Worm (Caenorhabditis elegans) whole organism, young adult: Measurements from ENCODE around the gene F14E5.2.

Source experiments
- ama-1 ChIP-seq, 3 experiments: fragments of 150-350 bp in 1 of 3; sonication (generic microtip) in 2 of 3; optimal IDR thresholded peaks; 2 replicates each; lab custom pipeline; 2014 to 2018; ENCODE audit warnings: missing biosample characterization in 2 of 3, missing genetic modification characterization in 2 of 3, missing genetic modification reagents in 2 of 3
- ceh-27 ChIP-seq: fragments of 200-800 bp; sonication (Bioruptor generic); optimal IDR thresholded peaks from 2 replicates; lab custom pipeline; 2018; ENCODE audit warnings: mild to moderate bottlenecking, missing genetic modification characterization, moderate library complexity, missing compliant biosample characterization
- die-1 ChIP-seq: sonication (generic microtip); optimal IDR thresholded peaks from 2 replicates; lab custom pipeline; 2016; ENCODE audit warnings: missing genotype, mild to moderate bottlenecking, missing genetic modification characterization, missing compliant biosample characterization
- hmg-20 ChIP-seq: fragments of 200-800 bp; sonication (Bioruptor generic); IDR thresholded peaks from 2 replicates; pipeline ENCODE4 v1.3.6; 2022; ENCODE audit warnings: missing genetic modification reagents, missing genetic modification characterization, missing compliant biosample characterization
- sdz-38 ChIP-seq: sonication (generic microtip); optimal IDR thresholded peaks from 2 replicates; lab custom pipeline; 2016; ENCODE audit warnings: missing genotype, missing genetic modification characterization, missing compliant biosample characterization
- snpc-3.4 ChIP-seq: sonication (generic microtip); optimal IDR thresholded peaks from 2 replicates; lab custom pipeline; 2017; ENCODE audit warnings: missing genetic modification characterization, mild to moderate bottlenecking, missing compliant biosample characterization, antibody characterized with exemption, moderate library complexity, missing genotype, missing genetic modification reagents
- snpc-4 ChIP-seq, 5 experiments: fragments of 150-350 bp in 1 of 5; sonication (generic microtip) in 4 of 5; optimal IDR thresholded peaks; 2 replicates each; lab custom pipeline; 2014 to 2018; ENCODE audit warnings: missing genetic modification characterization in 5 of 5, missing biosample characterization in 3 of 5, antibody characterized with exemption in 2 of 5, mild to moderate bottlenecking in 2 of 5, missing compliant biosample characterization in 2 of 5, missing genotype in 2 of 5, moderate library complexity in 2 of 5, missing genetic modification reagents in 1 of 5
- ztf-25 ChIP-seq: fragments of 200-800 bp; sonication (Bioruptor generic); IDR thresholded peaks from 2 replicates; pipeline ENCODE4 v1.3.6; 2022; ENCODE audit warnings: missing genetic modification reagents, missing genetic modification characterization, missing compliant biosample characterization

DNA sequence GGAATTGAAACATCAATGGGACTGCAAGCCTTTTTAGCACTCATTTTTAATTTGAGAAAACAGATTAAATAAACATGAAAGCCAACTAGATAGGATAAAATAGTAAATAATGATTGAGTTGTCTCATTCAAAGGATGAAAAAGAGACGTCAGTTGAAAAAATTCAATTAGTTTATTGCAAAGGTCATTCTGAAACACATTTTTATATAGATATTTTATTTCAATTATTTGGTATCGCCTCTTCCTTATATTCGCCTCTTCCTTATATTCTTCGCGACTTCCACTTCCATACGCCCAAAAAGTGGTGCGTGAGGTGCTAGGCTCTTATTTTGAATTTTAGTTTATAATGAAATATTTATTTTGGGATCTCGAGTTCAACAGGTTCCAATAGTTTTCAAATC is 6.3 kb upstream of the F14E5.2 start, which contains the start of gene acp-4:
- TF ChIP-seq snpc-4 (GFP tag; optimal IDR thresholded peaks at IDR 0.05; lab: Kevin White, UChicago) (no peak), snpc-4 (tag; optimal IDR thresholded peaks at IDR 0.05; lab: Kevin White, UChicago) (no peak), hmg-20 (GFP tag; lab: Robert Waterston, UW) (no peak), sdz-38 (no peak), die-1 (no peak), ztf-25 (GFP tag; lab: Robert Waterston, UW) (no peak), snpc-3.4 (tag; lab: Kevin White, UChicago) (no peak), ama-1 (optimal IDR thresholded peaks at IDR 0.05; lab: Kevin White, UChicago) (no peak), ama-1 (GFP tag; optimal IDR thresholded peaks at IDR 0.05; lab: Kevin White, UChicago) (no peak), ceh-27 (GFP tag; lab: Kevin White, UChicago) (no peak)
